Worm (Caenorhabditis elegans): Measurements from ENCODE around the gene irg-4.

DNA sequence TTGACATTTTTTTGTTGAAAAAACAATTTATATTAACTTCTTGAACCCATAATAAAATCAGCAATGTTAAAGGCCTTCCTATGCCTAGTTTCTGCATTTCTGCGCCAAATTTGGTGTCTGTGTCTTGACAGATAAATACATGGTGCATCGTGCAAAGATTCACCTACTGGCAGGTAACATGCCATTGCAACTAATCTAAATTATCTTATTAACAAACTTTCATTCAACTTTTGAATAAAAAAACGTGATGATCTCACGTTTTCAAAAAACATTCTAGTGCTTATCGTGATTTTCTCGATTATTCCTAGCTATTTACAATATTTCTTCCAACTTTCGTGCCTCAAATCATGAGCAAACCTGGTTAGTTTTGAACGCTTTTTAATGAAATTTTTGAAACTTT lies 21.0 kb downstream of the irg-4 start, which contains the start of gene C25G4.7:
- TF ChIP-seq elt-3 (tag; optimal IDR thresholded peaks at IDR 0.05) (no peak), ces-1 (GFP tag; optimal IDR thresholded peaks at IDR 0.05) (no peak), nhr-237 (tag; optimal IDR thresholded peaks at IDR 0.05) (no peak), unc-62 (GFP tag; optimal IDR thresholded peaks at IDR 0.05) (no peak), nhr-12 (tag; optimal IDR thresholded peaks at IDR 0.05) (no peak)

All from whole organism, mixed stage, embryonic.